Fruit fly (Drosophila melanogaster) whole organism, adult: Measurements from ENCODE around the gene CG4686.
A peak's percentile ranks its signal among the peaks of the same experiment; 100 is the strongest.

Experiments
- CG12768 ChIP-seq: fragments of 200-800 bp; sonication (Bioruptor generic); optimal IDR thresholded peaks from 2 replicates; lab custom pipeline; 2017; ENCODE audit warnings: missing biosample characterization, missing genetic modification characterization, mild to moderate bottlenecking, moderate library complexity, missing genetic modification reagents
- CG7045 ChIP-seq: fragments of 200-800 bp; sonication (Bioruptor generic); optimal IDR thresholded peaks from 2 replicates; lab custom pipeline; 2017; ENCODE audit warnings: missing biosample characterization, mild to moderate bottlenecking, missing genetic modification characterization
- CG7101 ChIP-seq: fragments of 200-800 bp; sonication (Bioruptor generic); optimal IDR thresholded peaks from 2 replicates; lab custom pipeline; 2018; ENCODE audit warnings: missing biosample characterization, mild to moderate bottlenecking, missing genetic modification characterization, moderate library complexity
- Crg-1 ChIP-seq: fragments of 200-800 bp; sonication (Bioruptor generic); optimal IDR thresholded peaks from 2 replicates; lab custom pipeline; 2016; ENCODE audit warnings: missing biosample characterization, missing genetic modification characterization
- Hr96 ChIP-seq: fragments of 200-800 bp; sonication (Bioruptor generic); optimal IDR thresholded peaks from 2 replicates; lab custom pipeline; 2016; ENCODE audit warnings: missing biosample characterization, missing genetic modification characterization
- bab1 ChIP-seq: fragments of 200-800 bp; sonication (Bioruptor generic); optimal IDR thresholded peaks from 3 replicates; lab custom pipeline; 2019; ENCODE audit warnings: missing biosample characterization, mild to moderate bottlenecking, missing genetic modification characterization, moderate library complexity
- cic ChIP-seq: fragments of 200-800 bp; sonication (Bioruptor generic); optimal IDR thresholded peaks from 2 replicates; lab custom pipeline; 2017; ENCODE audit warnings: missing biosample characterization, mild to moderate bottlenecking, missing genetic modification characterization, moderate library complexity
- cnc ChIP-seq, 2 experiments: fragments of >200 bp; optimal IDR thresholded peaks; 2 replicates each; lab custom pipeline; 2017
- kay ChIP-seq: fragments of 200-800 bp; sonication (Bioruptor generic); peaks from one replicate; lab custom pipeline; 2016; ENCODE audit warnings: missing biosample characterization, missing genetic modification characterization, borderline replicate concordance
- ovo ChIP-seq: fragments of 200-800 bp; sonication (Bioruptor generic); optimal IDR thresholded peaks from 2 replicates; lab custom pipeline; 2016; ENCODE audit warnings: missing biosample characterization, missing genetic modification characterization
- tj ChIP-seq: fragments of 200-800 bp; sonication (Bioruptor generic); optimal IDR thresholded peaks from 3 replicates; lab custom pipeline; 2017; ENCODE audit warnings: missing biosample characterization, mild to moderate bottlenecking, missing genetic modification characterization, moderate library complexity
- toe ChIP-seq: fragments of 200-800 bp; sonication (Bioruptor generic); optimal IDR thresholded peaks from 2 replicates; lab custom pipeline; 2016; ENCODE audit warnings: missing biosample characterization, missing genetic modification characterization

DNA sequence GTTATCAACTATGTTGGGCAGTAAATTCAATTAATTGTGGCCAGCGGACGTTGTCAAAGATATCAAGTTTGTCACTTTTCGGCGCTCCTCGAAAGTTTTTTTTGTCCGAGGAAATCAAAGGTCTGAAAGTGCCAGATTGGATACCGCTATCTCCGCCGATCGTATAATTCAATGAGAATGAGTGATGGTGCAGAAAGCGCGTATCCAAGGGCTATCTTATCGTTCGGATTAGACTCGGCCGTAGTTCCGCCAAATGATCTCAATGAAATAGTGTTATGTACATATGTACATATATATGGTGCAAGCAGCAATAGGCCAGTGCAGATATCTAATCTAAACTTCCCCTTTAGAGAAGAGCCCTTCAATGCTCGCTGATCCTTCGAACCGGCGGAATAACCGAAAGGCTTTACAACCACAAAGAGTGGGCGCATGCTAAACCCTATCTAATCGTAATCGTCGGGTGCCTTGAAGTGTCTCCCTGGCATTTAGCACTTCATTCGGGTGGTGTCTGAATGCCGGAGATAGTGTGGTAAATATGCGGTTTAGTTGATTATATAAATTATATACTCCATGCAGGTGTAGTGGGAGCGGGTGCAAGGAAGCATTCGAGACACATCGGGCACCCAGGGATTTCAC, 8.9 kb downstream of the CG4686 start:
- TF ChIP-seq cnc (optimal IDR thresholded peaks at IDR 0.05; lab: Kevin White, UChicago) (no peak), kay (GFP tag; lab: Kevin White, UChicago) (no peak), CG7101 (tag; lab: Kevin White, UChicago) (no peak), Hr96 (GFP tag; lab: Kevin White, UChicago) (no peak), Crg-1 (peak; percentile 8), toe (GFP tag; lab: Kevin White, UChicago) (no peak), ovo (GFP tag; lab: Kevin White, UChicago) (no peak), cic (peak; percentile 90), bab1 (GFP tag; lab: Kevin White, UChicago) (no peak), CG7045 (GFP tag; lab: Kevin White, UChicago) (no peak), CG12768 (GFP tag; lab: Kevin White, UChicago) (no peak), tj (GFP tag; lab: Kevin White, UChicago) (no peak)
